Worm (Caenorhabditis elegans) whole organism, dauer: ENCODE data around the gene Y32H12A.8.

ENCODE experiments used
- unc-62 ChIP-seq: sonication (generic microtip); optimal IDR thresholded peaks from 2 replicates; lab custom pipeline; 2017; ENCODE audit warnings: missing biosample characterization, missing genetic modification reagents, missing genetic modification characterization

Y32H12A.8 gene

ce11 chrIII:5417921-5418320, 12.1 kb upstream of the Y32H12A.8 start:
- no peak for TF ChIP-seq unc-62 (GFP tag; lab: Kevin White, UChicago)

ce11 chrIII:5413680-5414079, 7.8 kb upstream of the Y32H12A.8 start, which contains the start of gene grl-22:
Gene grl-22, minus strand, starts transcription at chrIII:5414011.
- no peak for TF ChIP-seq unc-62 (GFP tag; lab: Kevin White, UChicago)

- TF ChIP-seq unc-62 (GFP tag; lab: Kevin White, UChicago) = no peak
These were observed 1.8 kb upstream of the Y32H12A.8 start, which contains the start of gene W03A5.1 for ce11 chrIII:5407588-5407987. Gene W03A5.1, plus strand, starts transcription at chrIII:5407888.

- TF ChIP-seq unc-62 (GFP tag; lab: Kevin White, UChicago) = no peak
These were observed 1.2 kb upstream of the Y32H12A.8 start for ce11 chrIII:5407060-5407459.

- TF ChIP-seq unc-62 (GFP tag; lab: Kevin White, UChicago) = no peak
These were observed 477 bp upstream of the Y32H12A.8 start for ce11 chrIII:5406314-5406713.

- TF ChIP-seq unc-62 (GFP tag; lab: Kevin White, UChicago) = no peak
These were observed 839 bp downstream of the Y32H12A.8 start for ce11 chrIII:5404998-5405397.

- TF ChIP-seq unc-62 (GFP tag; lab: Kevin White, UChicago) = no peak
These were observed 3.4 kb downstream of the Y32H12A.8 start for ce11 chrIII:5402419-5402818.

ce11 chrIII:5395746-5396145, 10.1 kb downstream of the Y32H12A.8 start:
- no peak for TF ChIP-seq unc-62 (GFP tag; lab: Kevin White, UChicago)

- no peak for TF ChIP-seq unc-62 (GFP tag; lab: Kevin White, UChicago)
These were observed 16.5 kb downstream of the Y32H12A.8 start for ce11 chrIII:5389365-5389764.

- no peak for TF ChIP-seq unc-62 (GFP tag; lab: Kevin White, UChicago)
These were observed 17.7 kb downstream of the Y32H12A.8 start for ce11 chrIII:5388113-5388512.

ce11 chrIII:5385315-5385714, 20.5 kb downstream of the Y32H12A.8 start, which contains the start of gene Y32H12A.7:
Gene Y32H12A.7, minus strand, starts transcription at chrIII:5385415.
- no peak for TF ChIP-seq unc-62 (GFP tag; lab: Kevin White, UChicago)

ce11 chrIII:5382073-5382472, 23.8 kb downstream of the Y32H12A.8 start, which contains the start of gene Y32H12A.6:
Gene Y32H12A.6, minus strand, starts transcription at chrIII:5382173.
- no peak for TF ChIP-seq unc-62 (GFP tag; lab: Kevin White, UChicago)

- TF ChIP-seq unc-62 (GFP tag; lab: Kevin White, UChicago) = no peak
These were observed 25.3 kb downstream of the Y32H12A.8 start for ce11 chrIII:5380554-5380953.

- no peak for TF ChIP-seq unc-62 (GFP tag; lab: Kevin White, UChicago)
These were observed 25.9 kb downstream of the Y32H12A.8 start, which contains the start of gene paqr-2 for ce11 chrIII:5379879-5380331. Gene paqr-2, minus strand, starts transcription at chrIII:5379929.

ce11 chrIII:5375001-5375532, 30.8 kb downstream of the Y32H12A.8 start:
- TF ChIP-seq unc-62 (GFP tag; lab: Kevin White, UChicago) = no peak

- TF ChIP-seq unc-62 (GFP tag; lab: Kevin White, UChicago) = no peak
These were observed 32.1 kb downstream of the Y32H12A.8 start for ce11 chrIII:5373715-5374114.

- TF ChIP-seq unc-62 (GFP tag; lab: Kevin White, UChicago) = no peak
These were observed 33.0 kb downstream of the Y32H12A.8 start for ce11 chrIII:5372884-5373283.
